Worm (Caenorhabditis elegans): Measurements from ENCODE around the gene nphp-2.

nphp-2 gene

ce11 chrV:1870515-1870940 is 25.1 kb upstream of the nphp-2 start (continued):
- TF ChIP-seq F33H1.4 (GFP tag; IDR thresholded peaks at IDR 0.05), result peak; percentile 74
- no peak for TF ChIP-seq athp-1 (tag; optimal IDR thresholded peaks at IDR 0.05)
- no peak for TF ChIP-seq madf-10 (tag; optimal IDR thresholded peaks at IDR 0.05)
- no peak for TF ChIP-seq bed-2 (GFP tag; IDR thresholded peaks at IDR 0.05)
- no peak for TF ChIP-seq sdz-38 (tag; optimal IDR thresholded peaks at IDR 0.05)
- TF ChIP-seq attf-3 (GFP tag; conservative IDR thresholded peaks at IDR 0.05), result no peak
- no peak for TF ChIP-seq attf-5 (GFP tag; optimal IDR thresholded peaks at IDR 0.05)
- TF ChIP-seq ztf-25 (GFP tag; IDR thresholded peaks at IDR 0.05), result peak; percentile 19; the same call in 1 of the 2 replicates
- TF ChIP-seq zfh-2 (GFP tag; conservative IDR thresholded peaks at IDR 0.05), result no peak
- TF ChIP-seq B0019.2 (GFP tag; conservative IDR thresholded peaks at IDR 0.05), result peak; percentile 48; the same call in 1 of the 2 replicates
- no peak for TF ChIP-seq ceh-79 (tag; optimal IDR thresholded peaks at IDR 0.05)
- TF ChIP-seq nhr-179 (tag; optimal IDR thresholded peaks at IDR 0.05), result no peak
- no peak for TF ChIP-seq nhr-27 (tag; optimal IDR thresholded peaks at IDR 0.05)
- TF ChIP-seq F57C9.4 (tag; optimal IDR thresholded peaks at IDR 0.05), result no peak
- peak; percentile 46 for TF ChIP-seq xnd-1 (tag; optimal IDR thresholded peaks at IDR 0.05)
- TF ChIP-seq dpff-1 (tag; optimal IDR thresholded peaks at IDR 0.05), result no peak
- no peak for TF ChIP-seq unc-62 (GFP tag; optimal IDR thresholded peaks at IDR 0.05)
- no peak for TF ChIP-seq Y53F4B.3 (GFP tag; IDR thresholded peaks at IDR 0.05)
- no peak for TF ChIP-seq F10E7.11 (tag; optimal IDR thresholded peaks at IDR 0.05)
- TF ChIP-seq mxl-1 (tag; optimal IDR thresholded peaks at IDR 0.05), result no peak
- no peak for TF ChIP-seq chd-7 (tag; optimal IDR thresholded peaks at IDR 0.05)
- TF ChIP-seq Y95B8A.8 (GFP tag; IDR thresholded peaks at IDR 0.05), result 0 out of 2 replicates have a peak, but pooled peaks have one; percentile 52
- TF ChIP-seq ets-4 (GFP tag; optimal IDR thresholded peaks at IDR 0.05), result no peak
- TF ChIP-seq hrde-1 (tag; optimal IDR thresholded peaks at IDR 0.05; ENCODE audit: borderline replicate concordance), result peak; percentile 11
- no peak for TF ChIP-seq aptf-2 (GFP tag; conservative IDR thresholded peaks at IDR 0.05)
- TF ChIP-seq B0336.3 (GFP tag; IDR thresholded peaks at IDR 0.05), result peak; percentile 65
- TF ChIP-seq rpc-1 (optimal IDR thresholded peaks at IDR 0.05), result no peak
- no peak for TF ChIP-seq rpc-1 (tag; optimal IDR thresholded peaks at IDR 0.05)
- no peak for TF ChIP-seq snpc-1.3 (tag; optimal IDR thresholded peaks at IDR 0.05; ENCODE audit: insufficient read depth)
- no peak; the same call in 1 of the 2 replicates for TF ChIP-seq Y56A3A.18 (GFP tag; IDR thresholded peaks at IDR 0.05)
- TF ChIP-seq tlf-1 (GFP tag; optimal IDR thresholded peaks at IDR 0.05), result no peak
- TF ChIP-seq F39B2.1 (GFP tag; IDR thresholded peaks at IDR 0.05), result no peak
- no peak for TF ChIP-seq nhr-90 (tag; optimal IDR thresholded peaks at IDR 0.05)
- TF ChIP-seq nfya-1 (tag; optimal IDR thresholded peaks at IDR 0.05; ENCODE audit: borderline replicate concordance, insufficient read depth), result no peak
- TF ChIP-seq nfyb-1 (GFP tag; IDR thresholded peaks at IDR 0.05), result no peak
- TF ChIP-seq cebp-2 (GFP tag; IDR thresholded peaks at IDR 0.05), result no peak
- TF ChIP-seq F57A8.1 (GFP tag; optimal IDR thresholded peaks at IDR 0.05), result no peak
- no peak for TF ChIP-seq nhr-120 (GFP tag; IDR thresholded peaks at IDR 0.05)
- no peak for TF ChIP-seq F55B11.4 (tag; optimal IDR thresholded peaks at IDR 0.05; ENCODE audit: borderline replicate concordance, insufficient read depth)
- TF ChIP-seq atf-7 (tag; optimal IDR thresholded peaks at IDR 0.05), result no peak
- no peak for TF ChIP-seq lin-26 (GFP tag; IDR thresholded peaks at IDR 0.05)
- TF ChIP-seq rcor-1 (GFP tag; IDR thresholded peaks at IDR 0.05), result no peak
- peak; percentile 25; the same call in 1 of the 2 replicates for TF ChIP-seq mcd-1 (GFP tag; IDR thresholded peaks at IDR 0.05)
- no peak for TF ChIP-seq ceh-40 (GFP tag; IDR thresholded peaks at IDR 0.05)
- no peak for TF ChIP-seq K11D2.4 (GFP tag; IDR thresholded peaks at IDR 0.05)
- no peak for TF ChIP-seq B0035.1 (tag; optimal IDR thresholded peaks at IDR 0.05)
- TF ChIP-seq hmg-1.2 (GFP tag; IDR thresholded peaks at IDR 0.05), result peak; percentile 12
- no peak for TF ChIP-seq lin-40 (tag; optimal IDR thresholded peaks at IDR 0.05)
- TF ChIP-seq madf-3 (GFP tag; IDR thresholded peaks at IDR 0.05), result peak; percentile 60; the same call in 1 of the 2 replicates
- no peak for TF ChIP-seq ceh-58 (GFP tag; IDR thresholded peaks at IDR 0.05)

Data from whole organism, young adult.